Worm (Caenorhabditis elegans): ENCODE measurements around the gene F59A1.16.

DNA sequence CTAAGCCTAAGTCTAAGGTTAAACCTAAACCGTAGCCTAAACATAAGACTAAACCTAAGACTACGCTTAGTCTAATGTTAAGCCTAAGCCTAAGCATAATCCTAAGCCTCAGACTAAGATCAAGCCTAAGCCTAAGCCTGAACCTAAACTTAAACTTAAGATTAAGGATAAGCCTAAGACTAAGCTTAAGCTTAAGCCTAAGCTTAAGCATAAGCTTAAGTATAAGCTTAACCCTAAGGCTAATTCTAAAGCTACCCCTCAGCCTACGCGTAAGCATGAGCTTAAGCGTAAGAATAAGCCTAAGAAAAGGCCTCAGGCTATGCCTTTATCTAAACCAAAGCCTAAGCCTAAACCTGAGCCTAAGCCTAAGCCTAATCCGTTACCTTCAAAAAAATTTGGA, 43.6 kb upstream of the F59A1.16 start:
- TF ChIP-seq fkh-10 (GFP tag; optimal IDR thresholded peaks at IDR 0.05) (no peak), pha-4 (tag; optimal IDR thresholded peaks at IDR 0.05) (no peak), ceh-31 (tag; optimal IDR thresholded peaks at IDR 0.05) (no peak), T23F11.4 (GFP tag; optimal IDR thresholded peaks at IDR 0.05) (no peak), hlh-15 (tag; optimal IDR thresholded peaks at IDR 0.05) (no peak)
